Worm (Caenorhabditis elegans): ENCODE data around the gene Y57G11C.1147.
A peak's percentile ranks its signal among the peaks of the same experiment; 100 is the strongest.

Y57G11C.1147 gene

DNA sequence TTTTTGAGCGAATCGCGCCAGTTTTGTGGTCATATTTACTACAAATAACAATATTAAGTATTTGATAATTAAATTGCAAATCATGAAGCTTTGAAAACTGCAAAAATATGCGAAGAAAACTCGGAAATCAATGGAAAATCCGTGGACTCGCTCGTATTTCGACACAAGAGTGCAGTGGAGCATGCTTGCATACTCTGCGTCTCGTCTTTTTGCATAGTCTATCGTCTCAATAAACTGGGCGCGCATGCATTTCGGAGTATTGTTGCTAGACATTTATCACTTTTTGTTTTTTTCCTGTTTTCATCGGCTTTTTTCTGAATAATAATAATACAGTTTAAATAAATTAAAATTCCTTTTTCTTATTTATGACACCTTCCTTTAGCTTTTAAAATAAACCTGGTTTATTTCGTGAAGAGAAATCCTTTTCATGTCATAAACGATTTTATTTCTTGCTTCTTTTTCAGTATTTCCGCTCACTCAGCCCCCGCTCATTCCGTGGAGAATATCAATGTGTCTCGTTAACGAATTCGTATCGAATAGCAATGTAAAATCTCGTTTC is 29.5 kb downstream of the Y57G11C.1147 start, which contains the start of the genes mrps-7 and Y57G11C.3 (continued):
- TF ChIP-seq ZK546.5 (tag; optimal IDR thresholded peaks at IDR 0.05) (peak; percentile 7), ztf-4 (tag; optimal IDR thresholded peaks at IDR 0.05) (peak; percentile 1), ceh-28 (tag; optimal IDR thresholded peaks at IDR 0.05) (peak; percentile 80), elt-2 (tag; optimal IDR thresholded peaks at IDR 0.05) (peak; percentile 60), nhr-28 (tag; optimal IDR thresholded peaks at IDR 0.05) (no peak), lin-39 (tag; optimal IDR thresholded peaks at IDR 0.05) (peak; percentile 87), nhr-67 (tag; optimal IDR thresholded peaks at IDR 0.05) (no peak), nhr-76 (tag; optimal IDR thresholded peaks at IDR 0.05) (no peak), lin-15B (tag; optimal IDR thresholded peaks at IDR 0.05) (peak; percentile 98), unc-39 (tag; optimal IDR thresholded peaks at IDR 0.05) (no peak), pha-4 (tag; optimal IDR thresholded peaks at IDR 0.05) (peak; percentile 96), elt-1 (tag; optimal IDR thresholded peaks at IDR 0.05) (peak; percentile 68), aly-2 (tag; optimal IDR thresholded peaks at IDR 0.05) (peak; percentile 12), nhr-25 (tag; optimal IDR thresholded peaks at IDR 0.05) (peak; percentile 93), mdl-1 (tag; optimal IDR thresholded peaks at IDR 0.05) (no peak), daf-12 (tag; optimal IDR thresholded peaks at IDR 0.05) (no peak), ama-1 (optimal IDR thresholded peaks at IDR 0.05) (peak; percentile 64), zag-1 (tag; optimal IDR thresholded peaks at IDR 0.05) (no peak), jun-1 (tag; optimal IDR thresholded peaks at IDR 0.05) (peak; percentile 72), elt-3 (tag; optimal IDR thresholded peaks at IDR 0.05) (no peak), eor-1 (tag; optimal IDR thresholded peaks at IDR 0.05) (peak in 1 of 2 experiments; percentile 38), fos-1 (tag; optimal IDR thresholded peaks at IDR 0.05) (no peak), ceh-16 (tag; optimal IDR thresholded peaks at IDR 0.05) (no peak), egl-5 (tag; optimal IDR thresholded peaks at IDR 0.05) (peak; percentile 95), lsy-12 (tag; optimal IDR thresholded peaks at IDR 0.05) (peak; percentile 82), hmg-11 (tag; optimal IDR thresholded peaks at IDR 0.05) (peak; percentile 82), mml-1 (tag; optimal IDR thresholded peaks at IDR 0.05) (no peak), skn-1 (tag; optimal IDR thresholded peaks at IDR 0.05) (peak; percentile 93)

ce11 chrIV:14766382-14766781 is 30.9 kb downstream of the Y57G11C.1147 start, which contains the start of gene vti-1:
TSS of gene vti-1 (minus strand) at chrIV:14766665.
- TF ChIP-seq aly-2 (tag; optimal IDR thresholded peaks at IDR 0.05), result no peak
- TF ChIP-seq snpc-4 (tag; optimal IDR thresholded peaks at IDR 0.05), result no peak
- no peak for TF ChIP-seq fos-1 (tag; optimal IDR thresholded peaks at IDR 0.05)
- no peak for TF ChIP-seq daf-12 (tag; optimal IDR thresholded peaks at IDR 0.05)
- peak; percentile 7 for TF ChIP-seq ama-1 (optimal IDR thresholded peaks at IDR 0.05)
- no peak for TF ChIP-seq fkh-10 (GFP tag; optimal IDR thresholded peaks at IDR 0.05)

ce11 chrIV:14765336-14765735 is 32.0 kb downstream of the Y57G11C.1147 start, which contains the start of gene Y57G11C.5:
TSS of gene Y57G11C.5 (minus strand) at chrIV:14765436.
- no peak for TF ChIP-seq egl-5 (tag; optimal IDR thresholded peaks at IDR 0.05)
- TF ChIP-seq mdl-1 (tag; optimal IDR thresholded peaks at IDR 0.05), result no peak
- TF ChIP-seq nfya-1 (tag; optimal IDR thresholded peaks at IDR 0.05; ENCODE audit: insufficient read depth), result no peak
- no peak for TF ChIP-seq ama-1 (optimal IDR thresholded peaks at IDR 0.05)
- no peak for TF ChIP-seq egl-27 (tag; optimal IDR thresholded peaks at IDR 0.05)

ce11 chrIV:14764719-14765173 is 32.6 kb downstream of the Y57G11C.1147 start:
- TF ChIP-seq snpc-4 (tag; optimal IDR thresholded peaks at IDR 0.05) (peak; percentile 82), ama-1 (optimal IDR thresholded peaks at IDR 0.05) (no peak), nhr-43 (tag; optimal IDR thresholded peaks at IDR 0.05; ENCODE audit: poor library complexity, severe bottlenecking) (peak; percentile 29)

DNA sequence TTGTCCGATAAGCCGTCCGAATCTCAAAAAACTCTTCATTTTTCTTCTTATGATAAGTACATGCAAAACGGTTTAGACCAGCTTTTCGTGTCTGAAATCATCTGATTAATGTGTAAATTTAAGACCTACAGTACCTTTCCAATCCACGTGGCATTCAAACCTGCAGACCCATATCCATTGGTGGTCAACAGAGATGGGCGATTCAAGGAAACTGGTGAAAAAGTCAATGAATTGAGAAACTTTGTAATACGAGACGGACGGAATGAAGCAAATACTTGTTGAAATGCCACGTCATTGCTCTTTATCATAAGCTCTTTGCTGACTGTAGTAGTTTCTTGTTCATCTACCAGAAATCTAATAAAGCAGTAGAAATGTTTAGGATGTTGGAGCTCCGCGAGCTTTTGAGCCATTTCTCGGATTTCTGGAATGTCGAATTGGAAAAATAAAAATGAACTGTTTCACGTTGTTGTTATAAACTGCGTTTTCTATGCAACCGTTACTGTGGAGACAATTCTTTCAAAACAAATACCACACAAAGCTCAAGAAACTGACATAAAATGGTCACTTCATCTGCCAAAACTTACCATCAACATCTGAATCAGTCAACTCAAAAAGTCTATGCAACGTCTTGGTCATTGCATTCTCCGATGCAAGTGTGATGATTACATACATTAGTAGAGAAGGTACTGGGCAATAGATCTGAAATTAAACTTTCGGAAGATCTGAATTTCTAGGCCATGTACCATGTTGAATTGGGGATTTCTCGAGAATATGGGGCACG is 33.2 kb downstream of the Y57G11C.1147 start:
- TF ChIP-seq unc-62 (GFP tag; optimal IDR thresholded peaks at IDR 0.05) (no peak), ama-1 (optimal IDR thresholded peaks at IDR 0.05) (peak; percentile 68), lsy-12 (tag; optimal IDR thresholded peaks at IDR 0.05) (no peak), elt-2 (tag; optimal IDR thresholded peaks at IDR 0.05) (no peak), fkh-2 (tag; optimal IDR thresholded peaks at IDR 0.05) (no peak), nhr-43 (tag; optimal IDR thresholded peaks at IDR 0.05; ENCODE audit: poor library complexity, severe bottlenecking) (no peak), lin-15B (tag; optimal IDR thresholded peaks at IDR 0.05) (no peak)
